Worm (Caenorhabditis elegans) whole organism, young adult: Measurements from ENCODE around the gene F28B1.9.

Source experiments
- C06A6.2 ChIP-seq: fragments of 200-800 bp; sonication (Bioruptor generic); conservative IDR thresholded peaks from 2 replicates; pipeline ENCODE4 v1.3.6; 2022; ENCODE audit warnings: missing genetic modification characterization, missing compliant biosample characterization
- F49E8.2 ChIP-seq: sonication (generic microtip); optimal IDR thresholded peaks from 3 replicates; lab custom pipeline; 2017; ENCODE audit warnings: missing genetic modification characterization, mild to moderate bottlenecking, missing compliant biosample characterization, antibody characterized with exemption, moderate library complexity; ENCODE audit not compliant: insufficient read depth
- K11D2.4 ChIP-seq: fragments of 200-800 bp; sonication (Bioruptor generic); IDR thresholded peaks from 2 replicates; pipeline ENCODE4 v1.3.6; 2022; ENCODE audit warnings: missing genetic modification reagents, missing genetic modification characterization, missing compliant biosample characterization
- T07F8.4 ChIP-seq: sonication (generic microtip); optimal IDR thresholded peaks from 2 replicates; lab custom pipeline; 2016; ENCODE audit warnings: mild to moderate bottlenecking, missing genetic modification characterization, moderate library complexity, missing compliant biosample characterization
- Y95B8A.8 ChIP-seq: fragments of 200-800 bp; sonication (Bioruptor generic); IDR thresholded peaks from 2 replicates; pipeline ENCODE4 v1.3.6; 2022; ENCODE audit warnings: missing genetic modification reagents, missing genetic modification characterization, missing compliant biosample characterization
- ama-1 ChIP-seq, 3 experiments: fragments of 150-350 bp in 1 of 3; sonication (generic microtip) in 2 of 3; optimal IDR thresholded peaks; 2 replicates each; lab custom pipeline; 2014 to 2018; ENCODE audit warnings: missing biosample characterization in 2 of 3, missing genetic modification characterization in 2 of 3, missing genetic modification reagents in 2 of 3
- ets-4 ChIP-seq: fragments of 200-800 bp; sonication (Bioruptor generic); optimal IDR thresholded peaks from 2 replicates; lab custom pipeline; 2018; ENCODE audit warnings: mild to moderate bottlenecking, missing genetic modification characterization, missing compliant biosample characterization
- lsl-1 ChIP-seq: fragments of 200-800 bp; sonication (Bioruptor generic); optimal IDR thresholded peaks from 2 replicates; lab custom pipeline; 2018; ENCODE audit warnings: mild to moderate bottlenecking, missing genetic modification characterization, moderate library complexity, missing compliant biosample characterization
- madf-6 ChIP-seq: fragments of 200-800 bp; sonication (Bioruptor generic); IDR thresholded peaks from 2 replicates; pipeline ENCODE4 v1.3.6; 2022; ENCODE audit warnings: missing genetic modification reagents, missing genetic modification characterization, missing compliant biosample characterization
- repo-1 ChIP-seq: sonication (generic microtip); optimal IDR thresholded peaks from 2 replicates; lab custom pipeline; 2017; ENCODE audit warnings: mild to moderate bottlenecking, missing genetic modification characterization, missing compliant biosample characterization
- sdz-38 ChIP-seq: sonication (generic microtip); optimal IDR thresholded peaks from 2 replicates; lab custom pipeline; 2016; ENCODE audit warnings: missing genotype, missing genetic modification characterization, missing compliant biosample characterization
- somi-1 ChIP-seq: fragments of 200-800 bp; sonication (Bioruptor generic); optimal IDR thresholded peaks from 2 replicates; lab custom pipeline; 2018; ENCODE audit warnings: mild to moderate bottlenecking, missing genetic modification characterization, missing compliant biosample characterization
- unc-62 ChIP-seq: fragments of 150-350 bp; optimal IDR thresholded peaks from 2 replicates; lab custom pipeline; 2014; ENCODE audit warnings: missing biosample characterization, missing genetic modification reagents, missing genetic modification characterization
- ztf-25 ChIP-seq: fragments of 200-800 bp; sonication (Bioruptor generic); IDR thresholded peaks from 2 replicates; pipeline ENCODE4 v1.3.6; 2022; ENCODE audit warnings: missing genetic modification reagents, missing genetic modification characterization, missing compliant biosample characterization

DNA sequence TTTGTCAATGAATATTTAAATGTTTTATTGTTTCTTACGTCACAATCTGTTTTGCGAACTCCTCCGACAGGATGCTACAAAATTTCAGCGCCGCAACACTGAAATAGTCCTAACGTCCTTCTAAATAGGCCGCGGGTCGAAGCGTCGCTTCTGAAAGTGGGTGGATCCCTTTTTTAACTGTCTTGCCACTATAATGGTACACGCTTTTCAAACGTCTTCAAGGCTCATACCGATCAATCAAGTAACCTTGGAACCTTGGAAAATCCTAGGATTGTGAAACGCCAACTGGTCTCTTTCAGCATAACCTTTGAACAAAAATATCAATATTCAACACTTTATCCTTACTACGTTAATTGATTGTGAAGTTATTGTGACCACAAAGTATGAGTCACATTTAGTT is 4.9 kb downstream of the F28B1.9 start:
- TF ChIP-seq somi-1 (GFP tag; lab: Kevin White, UChicago) = no peak
- TF ChIP-seq unc-62 (GFP tag; lab: Kevin White, UChicago) = no peak
- no peak for TF ChIP-seq C06A6.2 (GFP tag; lab: Robert Waterston, UW)
- no peak for TF ChIP-seq ama-1 (optimal IDR thresholded peaks at IDR 0.05; lab: Kevin White, UChicago)
- no peak for TF ChIP-seq ama-1 (GFP tag; optimal IDR thresholded peaks at IDR 0.05; lab: Kevin White, UChicago)
- no peak for TF ChIP-seq sdz-38 (tag; lab: Kevin White, UChicago)
- TF ChIP-seq madf-6 (GFP tag; lab: Robert Waterston, UW) = no peak
- no peak for TF ChIP-seq K11D2.4 (GFP tag; lab: Robert Waterston, UW)
- TF ChIP-seq F49E8.2 (tag; lab: Kevin White, UChicago) = no peak
- TF ChIP-seq ets-4 (GFP tag; lab: Kevin White, UChicago) = no peak
- no peak for TF ChIP-seq lsl-1 (GFP tag; lab: Kevin White, UChicago)
- TF ChIP-seq ztf-25 = no peak
- TF ChIP-seq Y95B8A.8 (GFP tag; lab: Robert Waterston, UW) = no peak
- TF ChIP-seq repo-1 (tag; lab: Kevin White, UChicago) = no peak
- TF ChIP-seq T07F8.4 (tag; lab: Kevin White, UChicago) = no peak
